Fruit fly (Drosophila melanogaster) whole organism, embryonic: ENCODE measurements around the gene CG14034.

Source experiments
- CG12299 ChIP-seq: fragments of 200-800 bp; sonication (Bioruptor generic); optimal IDR thresholded peaks from 2 replicates; lab custom pipeline; 2018; ENCODE audit warnings: missing biosample characterization, mild to moderate bottlenecking, missing genetic modification characterization
- CG13296 ChIP-seq: fragments of 200-800 bp; sonication (Bioruptor generic); optimal IDR thresholded peaks from 3 replicates; lab custom pipeline; 2018; ENCODE audit warnings: missing biosample characterization, mild to moderate bottlenecking, missing genetic modification characterization
- CG3065 ChIP-seq: fragments of 200-800 bp; sonication (Bioruptor generic); optimal IDR thresholded peaks from 2 replicates; lab custom pipeline; 2016; ENCODE audit warnings: missing biosample characterization, missing genetic modification characterization
- CG32767 ChIP-seq: fragments of 200-800 bp; sonication (Bioruptor generic); IDR thresholded peaks from 2 replicates; pipeline ENCODE4 v1.3.6; 2022; ENCODE audit warnings: missing biosample characterization, missing genetic modification characterization
- CG5245 ChIP-seq: fragments of 200-800 bp; sonication (Bioruptor generic); optimal IDR thresholded peaks from 3 replicates; lab custom pipeline; 2016; ENCODE audit warnings: missing biosample characterization, missing genetic modification characterization
- Gug ChIP-seq: fragments of 200-800 bp; sonication (Bioruptor generic); IDR thresholded peaks from 4 replicates; pipeline ENCODE4 v1.3.6; 2022; ENCODE audit warnings: missing biosample characterization, missing genetic modification characterization
- YL-1 ChIP-seq: fragments of 200-800 bp; sonication (Bioruptor generic); optimal IDR thresholded peaks from 3 replicates; lab custom pipeline; 2017; ENCODE audit warnings: missing biosample characterization, mild to moderate bottlenecking, missing genetic modification characterization
- amos ChIP-seq: fragments of 200-800 bp; sonication (Bioruptor generic); IDR thresholded peaks from 2 replicates; pipeline ENCODE4 v1.3.6; 2022; ENCODE audit warnings: missing biosample characterization, missing genetic modification characterization; ENCODE audit not compliant: partially characterized antibody
- gsb ChIP-seq: fragments of 200-800 bp; sonication (Bioruptor generic); IDR thresholded peaks from 2 replicates; pipeline ENCODE4 v1.3.6; 2022; ENCODE audit warnings: missing biosample characterization, missing genetic modification characterization
- nmo ChIP-seq: fragments of 200-800 bp; sonication (Bioruptor generic); optimal IDR thresholded peaks from 2 replicates; lab custom pipeline; 2018; ENCODE audit warnings: missing biosample characterization, mild to moderate bottlenecking, missing genetic modification characterization, moderate library complexity

DNA sequence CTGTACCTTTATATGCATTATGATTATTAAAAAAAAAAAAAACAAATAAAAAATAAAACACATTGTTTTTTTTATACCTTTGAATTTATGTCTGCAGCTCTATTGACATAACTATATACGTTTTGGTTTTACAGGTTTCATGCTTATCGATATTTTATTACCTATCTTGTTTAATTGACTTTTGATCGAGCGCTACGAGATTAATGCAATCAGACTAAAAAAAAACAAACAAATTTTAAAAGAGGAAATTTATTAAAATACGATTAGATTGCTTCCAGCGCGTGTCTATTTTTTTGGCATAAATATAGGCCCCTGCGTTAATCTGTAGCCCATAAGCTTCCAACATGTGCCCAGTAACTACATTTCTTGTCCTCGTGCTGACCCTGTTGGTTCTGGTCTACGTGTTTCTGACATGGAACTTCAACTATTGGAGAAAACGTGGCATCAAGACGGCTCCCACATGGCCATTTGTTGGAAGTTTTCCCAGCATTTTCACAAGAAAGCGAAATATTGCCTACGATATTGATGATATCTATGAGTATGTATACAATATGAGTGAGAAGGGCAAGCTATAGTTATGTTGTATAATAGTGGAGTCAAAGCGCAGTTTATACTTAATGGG lies 9.3 kb downstream of the CG14034 start, which contains the start of gene Cyp28d2:
- TF ChIP-seq CG12299: no peak
- no peak for TF ChIP-seq CG5245 (GFP tag; lab: Kevin White, UChicago)
- TF ChIP-seq CG13296 (GFP tag; lab: Kevin White, UChicago): no peak
- no peak for TF ChIP-seq YL-1 (GFP tag; lab: Kevin White, UChicago)
- no peak for TF ChIP-seq gsb (GFP tag; lab: Robert Waterston, UW)
- no peak for TF ChIP-seq Gug (GFP tag; lab: Robert Waterston, UW)
- no peak for TF ChIP-seq amos (GFP tag; lab: Robert Waterston, UW)
- TF ChIP-seq nmo: no peak
- TF ChIP-seq CG32767 (GFP tag; lab: Robert Waterston, UW): no peak
- no peak for TF ChIP-seq CG3065 (GFP tag; lab: Kevin White, UChicago)
